Worm (Caenorhabditis elegans): Measurements from ENCODE around the gene oac-30.
A peak's percentile ranks its signal among the peaks of the same experiment; 100 is the strongest.

Gene oac-30

DNA sequence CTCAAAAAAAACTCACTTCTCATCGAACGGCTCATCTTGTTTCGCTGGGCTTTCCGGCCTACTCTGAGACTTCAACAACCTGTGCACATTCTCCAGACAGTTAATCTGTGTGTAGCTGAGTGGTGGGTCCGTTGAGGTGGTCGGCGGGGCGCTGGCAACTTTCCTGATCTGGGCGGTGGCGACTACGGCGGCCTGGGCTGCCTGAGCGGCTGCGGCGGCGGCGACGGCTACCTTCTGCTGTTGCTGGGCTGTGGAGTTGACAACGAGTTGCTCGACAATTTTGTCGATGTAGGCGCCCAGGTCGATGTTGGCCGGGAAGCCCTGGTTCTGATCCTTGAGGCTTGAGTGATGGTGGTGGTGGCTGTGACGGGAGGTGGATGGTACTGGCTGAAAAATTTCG lies 30.7 kb downstream of the oac-30 start:
- TF ChIP-seq set-16 (GFP tag; IDR thresholded peaks at IDR 0.05) (peak; percentile 92), gei-8 (GFP tag; optimal IDR thresholded peaks at IDR 0.05) (no peak)

DNA sequence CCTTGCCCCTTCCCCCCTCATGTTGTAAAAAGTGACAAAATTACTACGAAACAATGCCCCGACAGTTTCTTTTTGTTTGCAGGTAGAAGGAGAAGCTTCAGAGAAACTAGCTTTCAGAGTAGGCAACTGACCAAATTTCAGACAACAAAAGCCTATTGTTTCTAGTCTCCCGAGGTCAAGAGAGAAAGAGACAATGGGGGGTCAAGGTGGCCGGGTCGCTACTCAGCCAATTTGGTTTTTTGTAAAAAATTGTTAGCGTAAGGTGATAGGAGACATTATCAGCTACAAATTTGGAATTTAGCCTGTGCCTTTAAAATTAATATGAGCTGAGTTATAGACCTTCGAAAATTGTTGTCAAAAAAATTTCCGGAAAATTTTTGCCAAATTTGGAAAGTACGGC lies 31.7 kb downstream of the oac-30 start:
- peak; percentile 6 for TF ChIP-seq mep-1 (tag; optimal IDR thresholded peaks at IDR 0.05)
- TF ChIP-seq mes-2 (tag; optimal IDR thresholded peaks at IDR 0.05; ENCODE audit: poor library complexity, severe bottlenecking) = peak; percentile 8
- TF ChIP-seq hlh-11 (tag; optimal IDR thresholded peaks at IDR 0.05) = peak; percentile 5
- no peak for TF ChIP-seq mxl-2 (GFP tag; conservative IDR thresholded peaks at IDR 0.05)
- TF ChIP-seq lsy-2 (tag; optimal IDR thresholded peaks at IDR 0.05) = no peak

DNA sequence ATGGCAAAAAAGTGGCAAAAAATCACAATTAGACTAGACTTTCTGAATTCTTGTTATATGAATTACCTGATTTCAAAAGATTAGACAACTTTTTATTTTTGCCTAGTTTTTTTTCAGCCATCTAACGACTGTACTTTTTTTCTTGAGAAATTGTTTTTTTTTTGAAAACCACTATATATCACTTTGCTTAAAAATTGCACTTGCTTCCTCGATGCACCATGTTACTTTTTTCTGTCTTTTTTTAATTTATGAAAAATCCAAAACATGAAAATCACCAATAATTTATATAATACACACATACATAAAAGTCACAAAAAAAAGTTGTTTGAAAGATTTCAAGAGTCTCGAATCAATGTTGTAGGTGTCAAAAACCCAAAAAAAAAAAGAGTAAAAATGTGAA lies 33.7 kb downstream of the oac-30 start:
- TF ChIP-seq fos-1 (tag; optimal IDR thresholded peaks at IDR 0.05) = no peak
- TF ChIP-seq mep-1 (tag; optimal IDR thresholded peaks at IDR 0.05) = no peak
- no peak for TF ChIP-seq aha-1 (tag)
- TF ChIP-seq mxl-3 (GFP tag; optimal IDR thresholded peaks at IDR 0.05) = no peak
- TF ChIP-seq F37D6.2 (tag; optimal IDR thresholded peaks at IDR 0.05) = no peak
- TF ChIP-seq nhr-41 (GFP tag; IDR thresholded peaks at IDR 0.05) = no peak
- no peak for TF ChIP-seq ceh-44 (GFP tag; IDR thresholded peaks at IDR 0.05)
- no peak for TF ChIP-seq lir-3 (tag; optimal IDR thresholded peaks at IDR 0.05)
- TF ChIP-seq madf-9 (GFP tag; conservative IDR thresholded peaks at IDR 0.05) = no peak
- no peak for TF ChIP-seq egl-43 (GFP tag; IDR thresholded peaks at IDR 0.05)
- no peak for TF ChIP-seq F10B5.3 (tag; optimal IDR thresholded peaks at IDR 0.05)
- TF ChIP-seq dve-1 (tag; optimal IDR thresholded peaks at IDR 0.05; ENCODE audit: insufficient read depth) = peak; percentile 13
- no peak for TF ChIP-seq nhr-111 (GFP tag; optimal IDR thresholded peaks at IDR 0.05)
- no peak for TF ChIP-seq ctbp-1 (GFP tag; IDR thresholded peaks at IDR 0.05)
- TF ChIP-seq unc-39 (tag; optimal IDR thresholded peaks at IDR 0.05) = no peak
- 0 out of 2 replicates have a peak, but pooled peaks have one; percentile 22 for TF ChIP-seq T26A8.4 (GFP tag; IDR thresholded peaks at IDR 0.05)
- peak; percentile 42 for TF ChIP-seq nhr-102 (tag; optimal IDR thresholded peaks at IDR 0.05)
- no peak for TF ChIP-seq daf-16 (GFP tag; optimal IDR thresholded peaks at IDR 0.05)
- TF ChIP-seq daf-16 (tag; optimal IDR thresholded peaks at IDR 0.05) = peak; percentile 24
- no peak for TF ChIP-seq snpc-1.2 (GFP tag; IDR thresholded peaks at IDR 0.05)
- TF ChIP-seq nhr-28 (tag; optimal IDR thresholded peaks at IDR 0.05) = no peak
- no peak for TF ChIP-seq lin-38 (GFP tag; IDR thresholded peaks at IDR 0.05)
- no peak for TF ChIP-seq Y105C5A.15 (GFP tag; IDR thresholded peaks at IDR 0.05)
- TF ChIP-seq zfp-2 (tag; optimal IDR thresholded peaks at IDR 0.05) = no peak
- no peak for TF ChIP-seq unc-62 (GFP tag; optimal IDR thresholded peaks at IDR 0.05 in 1 of 2)
- TF ChIP-seq unc-62 (tag; optimal IDR thresholded peaks at IDR 0.05) = no peak
- no peak for TF ChIP-seq daf-8 (GFP tag; IDR thresholded peaks at IDR 0.05)
- TF ChIP-seq zip-2 (tag; optimal IDR thresholded peaks at IDR 0.05) = peak; percentile 9
- TF ChIP-seq mes-2 (tag; optimal IDR thresholded peaks at IDR 0.05; ENCODE audit: poor library complexity, severe bottlenecking) = no peak
- no peak for TF ChIP-seq lin-15B (tag; optimal IDR thresholded peaks at IDR 0.05)

DNA sequence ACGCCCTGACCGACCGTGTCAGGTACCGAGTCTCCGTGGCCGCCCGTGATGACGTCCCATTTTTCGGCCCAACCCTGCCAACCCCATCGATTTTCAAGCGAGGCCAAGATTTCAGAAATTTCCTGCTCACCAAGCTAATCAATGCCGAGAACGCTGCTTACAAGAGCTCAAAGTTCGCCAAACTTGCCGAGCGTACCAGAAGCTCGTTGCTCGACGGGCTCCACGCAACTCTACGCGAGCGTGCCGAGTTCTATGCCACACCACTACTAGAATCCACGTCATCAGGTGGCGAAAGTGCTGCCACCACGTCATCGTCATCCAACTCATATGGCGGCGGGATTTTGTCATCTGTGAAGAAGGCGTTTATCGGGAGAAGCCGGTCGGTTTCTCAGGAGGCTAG lies 37.7 kb downstream of the oac-30 start:
- TF ChIP-seq rbr-2 (tag; optimal IDR thresholded peaks at IDR 0.05) (no peak), set-16 (GFP tag; IDR thresholded peaks at IDR 0.05) (peak; percentile 57; the same call in 1 of the 2 replicates), vab-7 (GFP tag; IDR thresholded peaks at IDR 0.05) (no peak), unc-62 (GFP tag; optimal IDR thresholded peaks at IDR 0.05 in 1 of 2) (peak in 1 of 2 experiments; percentile 92), unc-62 (tag; optimal IDR thresholded peaks at IDR 0.05) (no peak), nhr-111 (GFP tag; optimal IDR thresholded peaks at IDR 0.05) (no peak), lin-15B (tag; optimal IDR thresholded peaks at IDR 0.05) (no peak)
